Fruit fly (Drosophila melanogaster) whole organism, prepupa: Measurements from ENCODE around the gene CG14085.

ENCODE experiments used
- Blimp-1 ChIP-seq: fragments of 200-800 bp; sonication (Bioruptor generic); optimal IDR thresholded peaks from 3 replicates; lab custom pipeline; 2017; ENCODE audit warnings: missing biosample characterization, missing genetic modification characterization, mild to moderate bottlenecking, moderate library complexity, missing genetic modification reagents
- CG10631 ChIP-seq: fragments of 200-800 bp; sonication (Bioruptor generic); optimal IDR thresholded peaks from 2 replicates; lab custom pipeline; 2016; ENCODE audit warnings: missing biosample characterization, missing genetic modification characterization
- CG10669 ChIP-seq: fragments of 200-800 bp; sonication (Bioruptor generic); optimal IDR thresholded peaks from 3 replicates; lab custom pipeline; 2018; ENCODE audit warnings: missing biosample characterization, mild to moderate bottlenecking, missing genetic modification characterization, moderate library complexity
- CG11294 ChIP-seq: fragments of 200-800 bp; sonication (Bioruptor generic); IDR thresholded peaks from 2 replicates; pipeline ENCODE4 v1.3.6; 2022; ENCODE audit warnings: missing biosample characterization, missing genetic modification characterization
- CG15336 ChIP-seq: fragments of 200-800 bp; sonication (Bioruptor generic); IDR thresholded peaks from 2 replicates; pipeline ENCODE4 v1.3.6; 2022; ENCODE audit warnings: missing biosample characterization, missing genetic modification characterization
- CG1621 ChIP-seq: fragments of 200-800 bp; sonication (Bioruptor generic); optimal IDR thresholded peaks from 3 replicates; lab custom pipeline; 2018; ENCODE audit warnings: missing biosample characterization, mild to moderate bottlenecking, missing genetic modification characterization
- CG16779 ChIP-seq: fragments of 200-800 bp; sonication (Bioruptor generic); optimal IDR thresholded peaks from 3 replicates; lab custom pipeline; 2017; ENCODE audit warnings: missing biosample characterization, mild to moderate bottlenecking, missing genetic modification characterization
- CG3032 ChIP-seq: fragments of 200-800 bp; optimal IDR thresholded peaks from 2 replicates; lab custom pipeline; 2019; ENCODE audit warnings: missing biosample characterization, mild to moderate bottlenecking, missing genetic modification characterization, moderate library complexity
- CG31627 ChIP-seq: fragments of 200-800 bp; sonication (Bioruptor generic); optimal IDR thresholded peaks from 3 replicates; lab custom pipeline; 2016; ENCODE audit warnings: missing biosample characterization, missing genetic modification characterization
- CG32006 ChIP-seq: fragments of 200-800 bp; sonication (Bioruptor generic); optimal IDR thresholded peaks from 3 replicates; lab custom pipeline; 2017; ENCODE audit warnings: missing biosample characterization, mild to moderate bottlenecking, missing genetic modification characterization
- CG6163 ChIP-seq: fragments of 200-800 bp; sonication (Bioruptor generic); IDR thresholded peaks from 3 replicates; pipeline ENCODE4 v1.3.6; 2022; ENCODE audit warnings: missing biosample characterization, missing genetic modification characterization
- CG6808 ChIP-seq: fragments of 200-800 bp; sonication (Bioruptor generic); optimal IDR thresholded peaks from 3 replicates; lab custom pipeline; 2017; ENCODE audit warnings: missing biosample characterization, missing genetic modification characterization, mild to moderate bottlenecking, moderate library complexity, missing genetic modification reagents
- CG6854 ChIP-seq: fragments of 200-800 bp; sonication (Bioruptor generic); optimal IDR thresholded peaks from 2 replicates; lab custom pipeline; 2017; ENCODE audit warnings: missing biosample characterization, mild to moderate bottlenecking, missing genetic modification characterization
- CG7368 ChIP-seq: fragments of 200-800 bp; sonication (Bioruptor generic); optimal IDR thresholded peaks from 3 replicates; lab custom pipeline; 2016; ENCODE audit warnings: missing biosample characterization, missing genetic modification characterization
- CG8119 ChIP-seq: fragments of 200-800 bp; sonication (Bioruptor generic); IDR thresholded peaks from 3 replicates; pipeline ENCODE4 v1.3.6; 2022; ENCODE audit warnings: missing biosample characterization, missing genetic modification characterization
- CG8319 ChIP-seq: fragments of 200-800 bp; sonication (Bioruptor generic); optimal IDR thresholded peaks from 3 replicates; lab custom pipeline; 2016; ENCODE audit warnings: missing biosample characterization, missing genetic modification characterization
- CG8632 ChIP-seq: fragments of 200-800 bp; sonication (Bioruptor generic); optimal IDR thresholded peaks from 3 replicates; lab custom pipeline; 2016; ENCODE audit warnings: missing biosample characterization, missing genetic modification characterization
- CG9139 ChIP-seq: fragments of 200-800 bp; sonication (Bioruptor generic); optimal IDR thresholded peaks from 3 replicates; lab custom pipeline; 2017; ENCODE audit warnings: missing biosample characterization, mild to moderate bottlenecking, missing genetic modification characterization
- Eip75B ChIP-seq: fragments of 200-800 bp; sonication (Bioruptor generic); optimal IDR thresholded peaks from 3 replicates; lab custom pipeline; 2016; ENCODE audit warnings: missing biosample characterization, missing genetic modification characterization
- Eip78C ChIP-seq: fragments of 200-800 bp; sonication (Bioruptor generic); peaks from one replicate; lab custom pipeline; 2016; ENCODE audit warnings: missing biosample characterization, missing genetic modification characterization
- Eip93F ChIP-seq: fragments of 200-800 bp; sonication (Bioruptor generic); optimal IDR thresholded peaks from 2 replicates; lab custom pipeline; 2016; ENCODE audit warnings: missing biosample characterization, mild to moderate bottlenecking, missing genetic modification characterization
- Hr39 ChIP-seq: fragments of 200-800 bp; sonication (Bioruptor generic); optimal IDR thresholded peaks from 2 replicates; lab custom pipeline; 2016; ENCODE audit warnings: missing biosample characterization, missing genetic modification characterization
- Met ChIP-seq: fragments of 200-800 bp; sonication (Bioruptor generic); optimal IDR thresholded peaks from 3 replicates; lab custom pipeline; 2016; ENCODE audit warnings: missing biosample characterization, missing genetic modification characterization
- OdsH ChIP-seq: fragments of 200-800 bp; sonication (Bioruptor generic); optimal IDR thresholded peaks from 3 replicates; lab custom pipeline; 2016; ENCODE audit warnings: missing biosample characterization, missing genetic modification characterization
- Smox ChIP-seq: fragments of 200-800 bp; sonication (Bioruptor generic); optimal IDR thresholded peaks from 3 replicates; lab custom pipeline; 2016; ENCODE audit warnings: missing biosample characterization, missing genetic modification characterization
- Sox102F ChIP-seq: fragments of 200-800 bp; sonication (Bioruptor generic); optimal IDR thresholded peaks from 2 replicates; lab custom pipeline; 2016; ENCODE audit warnings: missing biosample characterization, mild to moderate bottlenecking, missing genetic modification characterization
- Sox14 ChIP-seq: fragments of 200-800 bp; sonication (Bioruptor generic); optimal IDR thresholded peaks from 3 replicates; lab custom pipeline; 2016; ENCODE audit warnings: missing biosample characterization, missing genetic modification characterization
- Sox15 ChIP-seq: fragments of 200-800 bp; sonication (Bioruptor generic); optimal IDR thresholded peaks from 3 replicates; lab custom pipeline; 2016; ENCODE audit warnings: missing biosample characterization, missing genetic modification characterization
- achi ChIP-seq: fragments of 200-800 bp; sonication (Bioruptor generic); optimal IDR thresholded peaks from 3 replicates; lab custom pipeline; 2016; ENCODE audit warnings: missing biosample characterization, missing genetic modification characterization
- acj6 ChIP-seq: fragments of 200-800 bp; sonication (Bioruptor generic); optimal IDR thresholded peaks from 3 replicates; lab custom pipeline; 2016; ENCODE audit warnings: missing biosample characterization, missing genetic modification characterization
- cyc ChIP-seq: fragments of 200-800 bp; sonication (Bioruptor generic); optimal IDR thresholded peaks from 3 replicates; lab custom pipeline; 2016; ENCODE audit warnings: missing biosample characterization, missing genetic modification characterization
- dac ChIP-seq: fragments of 200-800 bp; sonication (Bioruptor generic); optimal IDR thresholded peaks from 2 replicates; lab custom pipeline; 2017; ENCODE audit warnings: missing biosample characterization, mild to moderate bottlenecking, missing genetic modification characterization
- eg ChIP-seq: fragments of 200-800 bp; sonication (Bioruptor generic); IDR thresholded peaks from 3 replicates; pipeline ENCODE4 v1.3.6; 2022; ENCODE audit warnings: missing biosample characterization, missing genetic modification characterization
- fd59A ChIP-seq: fragments of 200-800 bp; sonication (Bioruptor generic); optimal IDR thresholded peaks from 2 replicates; lab custom pipeline; 2017; ENCODE audit warnings: missing biosample characterization, mild to moderate bottlenecking, missing genetic modification characterization, missing genetic modification reagents
- fkh ChIP-seq: fragments of 200-800 bp; sonication (Bioruptor generic); optimal IDR thresholded peaks from 3 replicates; lab custom pipeline; 2017; ENCODE audit warnings: missing biosample characterization, mild to moderate bottlenecking, missing genetic modification characterization, moderate library complexity
- net ChIP-seq: fragments of 200-800 bp; sonication (Bioruptor generic); optimal IDR thresholded peaks from 3 replicates; lab custom pipeline; 2016; ENCODE audit warnings: missing biosample characterization, missing genetic modification characterization
- pdm3 ChIP-seq: fragments of 200-800 bp; sonication (Bioruptor generic); optimal IDR thresholded peaks from 3 replicates; lab custom pipeline; 2016; ENCODE audit warnings: missing biosample characterization, missing genetic modification characterization
- salr ChIP-seq, 2 experiments: fragments of 200-800 bp; sonication (Bioruptor generic); optimal IDR thresholded peaks; 3 replicates each; lab custom pipeline; 2016 to 2018; ENCODE audit warnings: missing biosample characterization in 2 of 2, missing genetic modification characterization in 2 of 2, mild to moderate bottlenecking in 1 of 2
- spab ChIP-seq: fragments of 200-800 bp; sonication (Bioruptor generic); optimal IDR thresholded peaks from 2 replicates; lab custom pipeline; 2017; ENCODE audit warnings: missing biosample characterization, mild to moderate bottlenecking, missing genetic modification characterization, missing genetic modification reagents
- ss ChIP-seq, 2 experiments: fragments of 200-800 bp; sonication (Bioruptor generic); optimal IDR thresholded peaks; 2 replicates in 1 of 2; 3 replicates in 1 of 2; lab custom pipeline; 2017 to 2018; ENCODE audit warnings: mild to moderate bottlenecking in 2 of 2, missing biosample characterization in 2 of 2, missing genetic modification characterization in 2 of 2, moderate library complexity in 1 of 2
- svp ChIP-seq: fragments of 200-800 bp; sonication (Bioruptor generic); peaks from one replicate; lab custom pipeline; 2016; ENCODE audit warnings: missing biosample characterization, missing genetic modification characterization
- vri ChIP-seq: fragments of 200-800 bp; sonication (Bioruptor generic); optimal IDR thresholded peaks from 3 replicates; lab custom pipeline; 2016; ENCODE audit warnings: missing biosample characterization, mild to moderate bottlenecking, missing genetic modification characterization

CG14085 gene

DNA sequence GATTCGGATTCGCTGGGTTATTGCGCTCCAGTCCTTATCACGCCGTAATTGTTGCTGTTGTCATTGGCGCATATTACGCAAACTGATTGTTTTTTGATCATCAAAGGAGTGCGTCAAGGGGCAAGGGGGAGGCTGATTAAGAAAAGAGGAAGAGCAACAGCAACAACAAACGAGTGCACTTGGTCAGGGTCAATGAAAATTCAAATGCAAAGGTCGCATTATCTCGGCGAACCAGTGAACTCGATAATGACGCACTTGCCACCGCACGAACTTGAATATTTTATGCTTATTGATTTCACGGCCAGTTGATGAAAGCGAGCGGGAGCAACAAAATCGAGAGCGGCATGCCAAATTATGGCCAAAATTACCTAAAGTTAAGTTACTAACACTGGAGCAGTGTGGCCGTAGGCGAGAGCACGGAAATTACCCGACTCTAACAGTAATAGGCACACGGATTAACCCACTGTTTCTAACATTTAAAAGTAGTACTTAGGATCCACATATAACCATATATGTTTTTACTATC lies 8.8 kb upstream of the CG14085 start, which contains the start of gene nes:
TSS of gene nes (minus strand) at position 402 of the 526 bp plus-strand sequence.
- TF ChIP-seq CG10669 (GFP tag; lab: Kevin White, UChicago) (no peak), CG15336 (no peak), CG10631 (GFP tag; lab: Kevin White, UChicago) (no peak), ss (GFP tag; optimal IDR thresholded peaks at IDR 0.05; lab: Kevin White, UChicago) (no peak), net (GFP tag; lab: Kevin White, UChicago) (no peak), Eip78C (GFP tag; lab: Kevin White, UChicago) (peak; percentile 68), CG7368 (GFP tag; lab: Kevin White, UChicago) (no peak), cyc (GFP tag; lab: Kevin White, UChicago) (peak; percentile 22), CG1621 (no peak), Sox14 (peak; percentile 16), CG8119 (no peak), dac (no peak), Eip93F (GFP tag; lab: Kevin White, UChicago) (peak; percentile 21), Blimp-1 (GFP tag; lab: Kevin White, UChicago) (no peak), fkh (GFP tag; lab: Kevin White, UChicago) (no peak), svp (GFP tag; lab: Kevin White, UChicago) (peak; percentile 98), fd59A (GFP tag; lab: Kevin White, UChicago) (no peak), CG16779 (tag; lab: Kevin White, UChicago) (no peak), CG31627 (peak; percentile 38), CG6854 (peak; percentile 54), OdsH (no peak), salr (GFP tag; optimal IDR thresholded peaks at IDR 0.05; lab: Kevin White, UChicago) (no peak), CG9139 (no peak), spab (GFP tag; lab: Kevin White, UChicago) (no peak), Eip75B (GFP tag; lab: Kevin White, UChicago) (peak; percentile 47), Met (no peak), Hr39 (GFP tag; lab: Kevin White, UChicago) (peak; percentile 12), Sox102F (GFP tag; lab: Kevin White, UChicago) (no peak), vri (GFP tag; lab: Kevin White, UChicago) (peak; percentile 100), CG32006 (GFP tag; lab: Kevin White, UChicago) (no peak), eg (GFP tag; lab: Robert Waterston, UW) (peak; percentile 25; the same call in 1 of the 3 replicates), CG6808 (no peak), pdm3 (GFP tag; lab: Kevin White, UChicago) (no peak), achi (GFP tag; lab: Kevin White, UChicago) (no peak), CG6163 (GFP tag; lab: Robert Waterston, UW) (peak; percentile 53; the same call in 1 of the 3 replicates), acj6 (GFP tag; lab: Kevin White, UChicago) (no peak)
- TF ChIP-seq, all 60 proteins: peak for 12

DNA sequence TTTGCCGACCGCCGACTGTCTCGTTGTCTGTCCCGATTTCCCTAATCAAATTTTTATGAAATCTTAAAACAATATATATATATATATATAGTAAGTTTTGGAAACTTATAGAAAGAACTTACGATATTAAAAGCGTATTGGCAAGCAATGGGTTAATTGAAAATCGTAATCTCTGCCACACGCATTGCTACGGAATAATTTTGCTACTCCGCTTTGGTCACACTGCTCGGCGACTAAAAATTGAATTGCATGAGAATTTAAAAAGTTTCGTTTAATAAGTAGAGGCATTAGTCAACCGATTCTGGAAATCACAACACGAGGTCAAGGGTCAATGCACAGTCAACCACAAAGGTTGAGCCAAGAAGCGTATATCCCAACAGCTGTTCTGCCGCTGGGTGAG lies 7.9 kb upstream of the CG14085 start, which contains the start of gene Bet1:
TSS of gene Bet1 (plus strand) at position 182 of the 400 bp plus-strand sequence.
- no peak for TF ChIP-seq CG8119
- TF ChIP-seq cyc (GFP tag; lab: Kevin White, UChicago) = no peak
- no peak for TF ChIP-seq Sox15
- peak; percentile 33 for TF ChIP-seq svp (GFP tag; lab: Kevin White, UChicago)
- no peak for TF ChIP-seq Smox (GFP tag; lab: Kevin White, UChicago)
- TF ChIP-seq pdm3 (GFP tag; lab: Kevin White, UChicago) = no peak
- peak; percentile 19 for TF ChIP-seq CG3032 (tag; lab: Kevin White, UChicago)
- TF ChIP-seq Eip78C (GFP tag; lab: Kevin White, UChicago) = peak; percentile 31
- no peak for TF ChIP-seq CG11294 (GFP tag; lab: Robert Waterston, UW)
- peak; percentile 1 for TF ChIP-seq achi (GFP tag; lab: Kevin White, UChicago)
- TF ChIP-seq CG8319 (GFP tag; lab: Kevin White, UChicago) = no peak
- peak; percentile 3 for TF ChIP-seq CG8632 (GFP tag; lab: Kevin White, UChicago)
- no peak for TF ChIP-seq dac
- TF ChIP-seq CG10669 (GFP tag; lab: Kevin White, UChicago) = no peak
- peak; percentile 26 for TF ChIP-seq CG32006 (GFP tag; lab: Kevin White, UChicago)
- no peak for TF ChIP-seq CG6163 (GFP tag; lab: Robert Waterston, UW)
